Fruit fly (Drosophila melanogaster): ENCODE data around the gene Shab.

- no peak for TF ChIP-seq CTCF (optimal IDR thresholded peaks at IDR 0.05)
- TF ChIP-seq CG8478 (optimal IDR thresholded peaks at IDR 0.05): no peak
Observed at dm6 chr3L:2986302-2986701, 91.5 kb downstream of the Shab start.

Measured in S2 (cell line).